Fruit fly (Drosophila melanogaster): Measurements from ENCODE around the gene CaBP1.

The CaBP1 gene

DNA sequence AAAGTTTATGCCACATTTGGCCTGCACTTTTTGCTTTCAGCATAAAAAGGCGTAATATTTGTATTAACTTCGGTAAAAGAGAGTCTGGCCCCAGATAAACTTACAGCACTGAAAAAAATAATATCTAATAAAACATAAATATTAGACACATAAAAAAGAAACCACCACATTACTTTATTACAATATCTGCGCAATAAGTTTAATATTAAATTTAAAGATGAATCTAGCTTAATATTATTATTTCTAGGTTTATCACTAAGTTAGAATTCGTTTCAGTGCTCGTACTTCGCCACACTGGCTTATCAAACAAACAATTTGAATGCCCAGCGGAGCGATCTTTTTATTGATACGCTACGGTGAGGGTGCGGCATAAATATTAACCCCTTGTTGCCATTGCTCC is 1.3 kb upstream of the CaBP1 start:
- no peak for TF ChIP-seq CG10348 (GFP tag; IDR thresholded peaks at IDR 0.05)
- TF ChIP-seq fd96Ca (GFP tag; IDR thresholded peaks at IDR 0.05): no peak
- no peak for TF ChIP-seq gl (tag; optimal IDR thresholded peaks at IDR 0.05)
- no peak for TF ChIP-seq D1 (tag; optimal IDR thresholded peaks at IDR 0.05)
- TF ChIP-seq CG34367 (tag; optimal IDR thresholded peaks at IDR 0.05): no peak
- no peak for TF ChIP-seq CG8301 (tag; optimal IDR thresholded peaks at IDR 0.05)
- peak; percentile 39 for TF ChIP-seq CG8159 (tag; optimal IDR thresholded peaks at IDR 0.05)
- TF ChIP-seq CG32121 (GFP tag; IDR thresholded peaks at IDR 0.05): no peak
- TF ChIP-seq CG15710 (tag; optimal IDR thresholded peaks at IDR 0.05): peak; percentile 34
- TF ChIP-seq Pif1B (GFP tag; optimal IDR thresholded peaks at IDR 0.05): no peak
- no peak for TF ChIP-seq rn (GFP tag; IDR thresholded peaks at IDR 0.05)
- TF ChIP-seq CG17806 (tag; optimal IDR thresholded peaks at IDR 0.05): no peak
- TF ChIP-seq CG12605 (GFP tag; IDR thresholded peaks at IDR 0.05): no peak
- no peak for TF ChIP-seq Snoo (tag; optimal IDR thresholded peaks at IDR 0.05)

DNA sequence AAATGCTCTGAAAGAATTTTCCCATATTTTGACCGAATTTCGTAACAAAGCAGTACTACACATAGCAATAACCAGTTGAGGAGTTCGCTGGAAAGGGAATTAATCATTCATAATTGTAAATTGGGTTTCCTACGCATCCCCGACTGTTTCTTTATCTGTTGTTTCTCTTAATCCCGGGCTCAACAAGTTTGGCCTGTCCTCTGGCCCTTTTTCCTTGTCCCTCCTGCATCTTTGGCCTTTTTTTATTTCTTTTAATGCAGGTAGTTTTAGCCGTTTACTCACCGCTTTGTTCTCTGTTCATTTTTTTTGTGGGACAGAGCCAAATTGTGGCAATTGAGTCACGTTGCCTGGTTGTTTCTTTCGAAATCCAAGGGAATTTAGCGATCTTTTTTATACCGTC is 2.8 kb downstream of the CaBP1 start:
- TF ChIP-seq EcR (GFP tag; optimal IDR thresholded peaks at IDR 0.05) (peak; percentile 13), Pif1A (GFP tag; optimal IDR thresholded peaks at IDR 0.05) (no peak)

- TF ChIP-seq CG34367 (tag; optimal IDR thresholded peaks at IDR 0.05): no peak
- TF ChIP-seq Snoo (tag; optimal IDR thresholded peaks at IDR 0.05): peak; percentile 22
- peak; percentile 25 for TF ChIP-seq CG15710 (tag; optimal IDR thresholded peaks at IDR 0.05)
- peak; percentile 71 for TF ChIP-seq EcR (GFP tag; optimal IDR thresholded peaks at IDR 0.05)
- TF ChIP-seq CG14655 (GFP tag; optimal IDR thresholded peaks at IDR 0.05): no peak
- TF ChIP-seq Pif1A (GFP tag; optimal IDR thresholded peaks at IDR 0.05): peak; percentile 9
- TF ChIP-seq CG8159 (tag; optimal IDR thresholded peaks at IDR 0.05): peak; percentile 19
- 0 out of 2 replicates have a peak, but pooled peaks have one; percentile 8 for TF ChIP-seq CG12605 (GFP tag; IDR thresholded peaks at IDR 0.05)
Measured at dm6 chr2L:16352585-16353580, 3.7 kb downstream of the CaBP1 start, which contains the start of the genes Hyls1, chif and CG4455. Gene Hyls1 (minus strand): TSS chr2L:16352628. Gene chif (minus strand): TSS chr2L:16352628. Gene CG4455 (plus strand): TSS chr2L:16352934.

DNA sequence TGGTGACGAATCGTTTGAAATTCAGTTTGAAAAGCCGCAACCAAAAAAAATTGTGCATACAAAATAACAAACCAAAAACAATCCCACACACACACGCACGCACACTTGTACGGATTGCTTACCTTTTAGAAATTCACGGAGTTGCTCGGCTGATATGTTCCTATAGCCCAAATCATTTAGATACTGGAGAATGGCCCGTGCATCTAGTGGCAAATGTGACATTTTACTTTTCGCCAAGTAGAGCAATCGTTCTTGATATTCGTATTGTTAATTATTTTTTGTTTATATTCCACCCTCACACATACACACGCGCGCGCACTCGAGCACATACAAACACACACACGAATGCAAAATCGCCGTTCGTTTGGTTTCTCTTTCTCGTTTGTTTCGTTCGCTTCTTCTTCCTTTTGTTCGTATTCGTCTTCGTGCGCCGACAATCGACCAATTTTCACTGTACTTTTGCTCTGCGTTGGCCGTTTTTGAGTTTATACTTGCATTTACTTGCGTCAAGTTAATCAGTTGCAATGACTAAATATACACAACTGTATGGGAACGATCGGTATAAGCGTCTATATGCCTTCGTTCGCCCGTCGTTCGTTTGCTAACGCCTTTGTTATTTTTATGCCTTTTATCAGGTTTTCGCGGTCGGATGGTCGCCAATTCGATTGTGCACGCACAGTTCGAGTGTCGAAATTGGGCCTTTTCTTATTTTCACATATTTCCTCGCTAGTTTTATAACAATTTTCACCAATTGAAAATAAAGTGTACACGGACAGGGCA is 4.5 kb downstream of the CaBP1 start:
- 0 out of 3 replicates have a peak, but pooled peaks have one; percentile 18 for TF ChIP-seq CG4496 (GFP tag; IDR thresholded peaks at IDR 0.05)
- no peak for TF ChIP-seq Pif1A (GFP tag; optimal IDR thresholded peaks at IDR 0.05)

DNA sequence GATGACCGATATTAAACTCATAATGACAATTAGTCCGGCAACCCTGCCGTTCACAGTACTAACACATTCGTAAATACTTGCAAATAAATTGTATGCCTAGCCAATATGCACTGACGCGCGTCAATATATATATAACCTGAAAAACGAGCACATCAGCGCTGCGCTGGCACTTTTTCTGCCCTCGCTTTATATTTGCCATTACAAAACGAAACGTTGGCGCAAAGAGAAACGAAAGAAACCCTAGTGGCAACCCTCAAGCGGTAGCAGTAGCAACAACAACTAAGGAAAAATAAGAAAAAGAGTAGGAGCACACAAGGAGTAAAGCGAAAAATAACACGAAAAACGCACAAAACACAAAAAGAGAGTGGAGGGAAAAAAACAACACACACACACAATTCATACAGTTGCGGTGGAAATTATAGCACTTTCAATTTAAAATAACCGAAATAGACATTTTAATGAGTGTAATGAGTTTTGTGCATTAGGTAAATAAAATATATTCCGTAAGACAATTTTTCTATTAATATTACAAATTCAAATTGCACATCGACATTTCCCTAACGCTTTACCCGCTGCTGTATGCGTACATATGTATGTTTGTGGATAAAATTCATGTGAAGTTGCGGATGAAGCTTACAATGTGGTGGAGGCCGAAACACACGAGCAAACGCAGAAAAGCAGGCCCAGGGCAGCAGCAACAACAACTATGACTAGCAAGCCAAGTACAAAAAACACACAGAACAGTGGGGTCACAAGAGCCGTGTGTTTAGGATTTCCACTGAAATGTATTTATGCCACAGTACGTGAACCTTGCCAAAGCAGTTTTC is 5.6 kb downstream of the CaBP1 start:
- TF ChIP-seq CG4496 (GFP tag; IDR thresholded peaks at IDR 0.05) (peak; percentile 99), CG9948 (tag; optimal IDR thresholded peaks at IDR 0.05) (peak; percentile 99), CG32121 (GFP tag; IDR thresholded peaks at IDR 0.05) (peak; percentile 99), CG14655 (GFP tag; optimal IDR thresholded peaks at IDR 0.05) (peak; percentile 99), rn (GFP tag; IDR thresholded peaks at IDR 0.05) (peak; percentile 97), CG8301 (tag; optimal IDR thresholded peaks at IDR 0.05) (peak; percentile 99), Pif1A (GFP tag; optimal IDR thresholded peaks at IDR 0.05) (peak; percentile 99), EcR (GFP tag; optimal IDR thresholded peaks at IDR 0.05) (peak; percentile 73), CG15710 (tag; optimal IDR thresholded peaks at IDR 0.05) (peak; percentile 99), Pif1B (GFP tag; optimal IDR thresholded peaks at IDR 0.05) (peak; percentile 99), D1 (tag; optimal IDR thresholded peaks at IDR 0.05) (peak; percentile 98), CG13204 (GFP tag; optimal IDR thresholded peaks at IDR 0.05) (peak; percentile 98), Snoo (tag; optimal IDR thresholded peaks at IDR 0.05) (peak; percentile 99), CG12605 (GFP tag; IDR thresholded peaks at IDR 0.05) (peak; percentile 99), CG8159 (tag; optimal IDR thresholded peaks at IDR 0.05) (peak; percentile 99), Ets98B (GFP tag; IDR thresholded peaks at IDR 0.05) (peak; percentile 99), fd96Ca (GFP tag; IDR thresholded peaks at IDR 0.05) (peak; percentile 98), CG17806 (tag; optimal IDR thresholded peaks at IDR 0.05) (peak; percentile 99), CG34367 (tag; optimal IDR thresholded peaks at IDR 0.05) (peak; percentile 99), CG10348 (GFP tag; IDR thresholded peaks at IDR 0.05) (peak; percentile 82), gl (tag; optimal IDR thresholded peaks at IDR 0.05) (peak; percentile 98)
